Fruit fly (Drosophila melanogaster): ENCODE measurements around the gene CG14260.

CG14260 gene

dm6 chr3R:27273118-27274062 is 8.1 kb downstream of the CG14260 start, which contains the start of gene CG5934 (continued):
- TF ChIP-seq Dbx (GFP tag; IDR thresholded peaks at IDR 0.05), result 0 out of 3 replicates have a peak, but pooled peaks have one; percentile 40
- TF ChIP-seq bcd (GFP tag; optimal IDR thresholded peaks at IDR 0.05), result peak; percentile 27
- TF ChIP-seq gem (tag; optimal IDR thresholded peaks at IDR 0.05), result no peak
- TF ChIP-seq Opbp (GFP tag; IDR thresholded peaks at IDR 0.05; ENCODE audit: partially characterized antibody), result peak; percentile 54; the same call in 1 of the 3 replicates
- no peak for TF ChIP-seq D (optimal IDR thresholded peaks at IDR 0.05)
- no peak for TF ChIP-seq D (GFP tag; optimal IDR thresholded peaks at IDR 0.05)
- TF ChIP-seq caup (GFP tag; optimal IDR thresholded peaks at IDR 0.05; ENCODE audit: severe bottlenecking), result peak; percentile 27
- no peak for TF ChIP-seq Tbp (GFP tag; optimal IDR thresholded peaks at IDR 0.05)
- TF ChIP-seq CG8388 (GFP tag; optimal IDR thresholded peaks at IDR 0.05), result peak; percentile 2
- peak; percentile 93 for TF ChIP-seq CG10267 (tag; optimal IDR thresholded peaks at IDR 0.05)
- peak; percentile 59 for TF ChIP-seq B-H2 (GFP tag; optimal IDR thresholded peaks at IDR 0.05)
- peak; percentile 42 for TF ChIP-seq Sry-δ (GFP tag; optimal IDR thresholded peaks at IDR 0.05)
- peak; percentile 32 for TF ChIP-seq Abd-B (GFP tag; optimal IDR thresholded peaks at IDR 0.05)
- no peak for TF ChIP-seq chif (GFP tag; optimal IDR thresholded peaks at IDR 0.05)
- TF ChIP-seq CG18619 (GFP tag; optimal IDR thresholded peaks at IDR 0.05), result peak; percentile 34
- TF ChIP-seq gro (GFP tag; optimal IDR thresholded peaks at IDR 0.05), result peak; percentile 17
- TF ChIP-seq CG33213 (GFP tag; optimal IDR thresholded peaks at IDR 0.05), result peak; percentile 53
- TF ChIP-seq grau (tag; optimal IDR thresholded peaks at IDR 0.05), result peak; percentile 10
- peak; percentile 47 for TF ChIP-seq exex (tag; optimal IDR thresholded peaks at IDR 0.05)
- no peak for TF ChIP-seq Hr39 (optimal IDR thresholded peaks at IDR 0.05)
- TF ChIP-seq CG14710 (tag; optimal IDR thresholded peaks at IDR 0.05), result peak; percentile 39
- TF ChIP-seq Atf-2 (GFP tag; optimal IDR thresholded peaks at IDR 0.05), result peak; percentile 40
- TF ChIP-seq Ets97D (GFP tag; optimal IDR thresholded peaks at IDR 0.05), result peak; percentile 70
- TF ChIP-seq CG13287 (GFP tag; IDR thresholded peaks at IDR 0.05; ENCODE audit: partially characterized antibody), result peak; percentile 24
- peak; percentile 16 for TF ChIP-seq CG17186 (GFP tag; optimal IDR thresholded peaks at IDR 0.05)
- peak in 1 of 2 experiments; percentile 72 for TF ChIP-seq crp (GFP tag; optimal IDR thresholded peaks at IDR 0.05)
- no peak for TF ChIP-seq CkIIα-i1 (GFP tag; IDR thresholded peaks at IDR 0.05)
- TF ChIP-seq CG6254 (GFP tag; optimal IDR thresholded peaks at IDR 0.05), result no peak
- peak; percentile 44 for TF ChIP-seq lilli (GFP tag; optimal IDR thresholded peaks at IDR 0.05)
- no peak for TF ChIP-seq CG6689 (GFP tag; IDR thresholded peaks at IDR 0.05)
- peak; percentile 35 for TF ChIP-seq CG34376 (GFP tag; optimal IDR thresholded peaks at IDR 0.05)
- peak; percentile 17 for TF ChIP-seq CG12769 (tag; optimal IDR thresholded peaks at IDR 0.05)
- TF ChIP-seq ems (GFP tag; optimal IDR thresholded peaks at IDR 0.05), result peak; percentile 57
- TF ChIP-seq dm (GFP tag; optimal IDR thresholded peaks at IDR 0.05), result no peak
- peak; percentile 17 for TF ChIP-seq Meics (GFP tag; optimal IDR thresholded peaks at IDR 0.05)
- peak; percentile 24 for TF ChIP-seq zen (tag; optimal IDR thresholded peaks at IDR 0.05)
- TF ChIP-seq tll (GFP tag; optimal IDR thresholded peaks at IDR 0.05), result no peak
- TF ChIP-seq CG32532 (GFP tag; IDR thresholded peaks at IDR 0.05), result no peak
- peak; percentile 44 for TF ChIP-seq Dref (GFP tag; IDR thresholded peaks at IDR 0.05)
- TF ChIP-seq pan (optimal IDR thresholded peaks at IDR 0.05), result no peak
- peak in 1 of 2 experiments; percentile 26 for TF ChIP-seq pan (GFP tag; optimal IDR thresholded peaks at IDR 0.05 in 1 of 2, IDR thresholded peaks at IDR 0.05 in 1 of 2)
- TF ChIP-seq so (GFP tag; IDR thresholded peaks at IDR 0.05), result 0 out of 3 replicates have a peak, but pooled peaks have one; percentile 27
- peak; percentile 11 for TF ChIP-seq cg (GFP tag; optimal IDR thresholded peaks at IDR 0.05)
- peak; percentile 97 for TF ChIP-seq CG17385 (GFP tag; optimal IDR thresholded peaks at IDR 0.05)
- no peak for TF ChIP-seq CG6175 (GFP tag; IDR thresholded peaks at IDR 0.05)
- no peak for TF ChIP-seq oc (tag; optimal IDR thresholded peaks at IDR 0.05)
- peak; percentile 13 for TF ChIP-seq NC2β (GFP tag; optimal IDR thresholded peaks at IDR 0.05)
- peak; percentile 27 for TF ChIP-seq fu2 (GFP tag; optimal IDR thresholded peaks at IDR 0.05)
